Fruit fly (Drosophila melanogaster): ENCODE data around the gene CG7376.

dm6 chr3L:6140771-6141472, 33.1 kb upstream of the CG7376 start:
- no peak for TF ChIP-seq CG7045 (GFP tag; optimal IDR thresholded peaks at IDR 0.05)
- no peak for TF ChIP-seq Crg-1 (GFP tag; optimal IDR thresholded peaks at IDR 0.05)
- TF ChIP-seq Mnt (GFP tag; optimal IDR thresholded peaks at IDR 0.05) = no peak

All from whole organism, adult.